Worm (Caenorhabditis elegans): ENCODE measurements around the gene asps-1.
A peak's percentile ranks its signal among the peaks of the same experiment; 100 is the strongest.
"Not testable (repeated sequence)": the region's sequence is repeated elsewhere in the genome, so short reads cannot be mapped to it uniquely, and the experiment has no call there.

DNA sequence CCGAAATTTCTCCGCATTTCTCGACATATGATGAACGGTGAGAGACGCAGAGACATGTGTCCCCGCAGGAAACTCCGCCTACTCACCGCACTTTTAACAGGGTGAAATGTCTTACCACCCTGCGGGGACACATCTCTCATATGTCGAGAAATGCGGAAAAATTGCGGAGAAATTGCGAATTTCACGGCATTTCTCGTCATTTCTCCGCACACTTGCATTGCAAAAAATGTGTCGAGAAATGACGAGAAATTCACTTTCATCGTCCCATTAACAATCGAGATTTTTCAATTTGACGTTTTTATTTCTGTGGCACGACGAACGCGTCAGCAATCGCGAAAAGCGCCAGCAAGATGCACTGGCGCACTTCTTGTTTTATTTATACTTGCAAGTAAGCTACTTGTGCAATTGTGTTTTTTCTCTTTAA lies 24.7 kb upstream of the asps-1 start, which contains the start of gene K07C5.13:
- peak; percentile 42 to 61 for TF ChIP-seq lsy-2 (tag; optimal IDR thresholded peaks at IDR 0.05)
- TF ChIP-seq unc-62 (GFP tag; optimal IDR thresholded peaks at IDR 0.05), result not testable (repeated sequence)
